Worm (Caenorhabditis elegans) whole organism, mixed stage, embryonic: ENCODE measurements around the gene F19B10.6.

Source experiments
- M03D4.4 ChIP-seq: sonication (generic microtip); optimal IDR thresholded peaks from 2 replicates; lab custom pipeline; 2017; ENCODE audit warnings: mild to moderate bottlenecking, missing genetic modification characterization, missing compliant biosample characterization
- blmp-1 ChIP-seq: fragments of 150-350 bp; optimal IDR thresholded peaks from 2 replicates; lab custom pipeline; 2014; ENCODE audit warnings: missing biosample characterization, missing genetic modification characterization
- ceh-39 ChIP-seq: fragments of 150-350 bp; optimal IDR thresholded peaks from 2 replicates; lab custom pipeline; 2014; ENCODE audit warnings: missing biosample characterization, missing genetic modification characterization
- ceh-83 ChIP-seq: fragments of 200-800 bp; sonication (Bioruptor generic); optimal IDR thresholded peaks from 2 replicates; lab custom pipeline; 2018; ENCODE audit warnings: mild to moderate bottlenecking, missing genetic modification characterization, missing compliant biosample characterization
- ces-1 ChIP-seq: fragments of 150-350 bp; optimal IDR thresholded peaks from 2 replicates; lab custom pipeline; 2014; ENCODE audit warnings: missing biosample characterization, missing genetic modification reagents, missing genetic modification characterization
- cnd-1 ChIP-seq: fragments of 200-800 bp; sonication (Bioruptor generic); optimal IDR thresholded peaks from 2 replicates; lab custom pipeline; 2018; ENCODE audit warnings: mild to moderate bottlenecking, missing genetic modification characterization, missing compliant biosample characterization
- drap-1 ChIP-seq: fragments of 200-800 bp; sonication (Bioruptor generic); optimal IDR thresholded peaks from 3 replicates; lab custom pipeline; 2018; ENCODE audit warnings: mild to moderate bottlenecking, missing genetic modification characterization, missing compliant biosample characterization
- elt-1 ChIP-seq: sonication (generic microtip); optimal IDR thresholded peaks from 2 replicates; lab custom pipeline; 2017; ENCODE audit warnings: missing genetic modification characterization, mild to moderate bottlenecking, missing compliant biosample characterization, antibody characterized with exemption, moderate library complexity, borderline replicate concordance; ENCODE audit not compliant: insufficient read depth
- elt-3 ChIP-seq: fragments of 150-350 bp; optimal IDR thresholded peaks from 2 replicates; lab custom pipeline; 2014; ENCODE audit warnings: missing biosample characterization, missing genetic modification characterization
- flh-1 ChIP-seq: fragments of 200-800 bp; sonication (Bioruptor generic); optimal IDR thresholded peaks from 2 replicates; lab custom pipeline; 2018; ENCODE audit warnings: mild to moderate bottlenecking, missing genetic modification characterization, moderate library complexity, missing compliant biosample characterization
- ham-2 ChIP-seq: fragments of 200-800 bp; sonication (Bioruptor generic); optimal IDR thresholded peaks from 2 replicates; lab custom pipeline; 2018; ENCODE audit warnings: mild to moderate bottlenecking, missing genetic modification characterization, missing compliant biosample characterization
- hlh-1 ChIP-seq: fragments of 150-350 bp; optimal IDR thresholded peaks from 2 replicates; lab custom pipeline; 2014; ENCODE audit warnings: missing biosample characterization, missing genetic modification reagents, missing genetic modification characterization
- lin-13 ChIP-seq: fragments of 150-350 bp; optimal IDR thresholded peaks from 2 replicates; lab custom pipeline; 2014; ENCODE audit warnings: missing biosample characterization, missing genetic modification characterization
- lin-32 ChIP-seq: fragments of 200-800 bp; sonication (Bioruptor generic); optimal IDR thresholded peaks from 2 replicates; lab custom pipeline; 2018; ENCODE audit warnings: mild to moderate bottlenecking, missing genetic modification characterization, missing compliant biosample characterization
- lsy-2 ChIP-seq: fragments of 150-350 bp; optimal IDR thresholded peaks from 2 replicates; lab custom pipeline; 2014; ENCODE audit warnings: missing biosample characterization, missing genetic modification characterization
- mab-5 ChIP-seq: fragments of 150-350 bp; optimal IDR thresholded peaks from 2 replicates; lab custom pipeline; 2014; ENCODE audit warnings: missing biosample characterization, missing genetic modification characterization
- mep-1 ChIP-seq: fragments of 150-350 bp; optimal IDR thresholded peaks from 2 replicates; lab custom pipeline; 2017; ENCODE audit warnings: missing biosample characterization, missing genetic modification reagents, missing genetic modification characterization, inconsistent platforms
- nhr-2 ChIP-seq: fragments of 150-350 bp; optimal IDR thresholded peaks from 2 replicates; lab custom pipeline; 2014; ENCODE audit warnings: missing biosample characterization, missing genetic modification characterization
- nhr-237 ChIP-seq: fragments of 150-350 bp; optimal IDR thresholded peaks from 2 replicates; lab custom pipeline; 2014; ENCODE audit warnings: missing biosample characterization, missing genetic modification characterization
- nhr-28 ChIP-seq: fragments of 150-350 bp; optimal IDR thresholded peaks from 2 replicates; lab custom pipeline; 2014; ENCODE audit warnings: missing biosample characterization, missing genetic modification characterization
- nhr-76 ChIP-seq: sonication (generic microtip); optimal IDR thresholded peaks from 2 replicates; lab custom pipeline; 2017; ENCODE audit warnings: missing biosample characterization, missing genetic modification characterization
- pha-4 ChIP-seq: fragments of 150-350 bp; optimal IDR thresholded peaks from 2 replicates; lab custom pipeline; 2018; ENCODE audit warnings: missing biosample characterization, missing genetic modification reagents, missing genetic modification characterization
- sem-2 ChIP-seq: fragments of 200-800 bp; sonication (Bioruptor generic); optimal IDR thresholded peaks from 2 replicates; lab custom pipeline; 2018; ENCODE audit warnings: mild to moderate bottlenecking, missing genetic modification characterization, missing compliant biosample characterization
- snpc-4 ChIP-seq: fragments of 150-350 bp; optimal IDR thresholded peaks from 2 replicates; lab custom pipeline; 2014; ENCODE audit warnings: missing biosample characterization, missing genetic modification characterization
- sptf-1 ChIP-seq: sonication (generic microtip); optimal IDR thresholded peaks from 2 replicates; lab custom pipeline; 2017; ENCODE audit warnings: mild to moderate bottlenecking, missing genetic modification characterization, moderate library complexity, missing compliant biosample characterization
- unc-120 ChIP-seq: sonication (generic microtip); optimal IDR thresholded peaks from 2 replicates; lab custom pipeline; 2017; ENCODE audit warnings: missing genetic modification characterization, missing compliant biosample characterization; ENCODE audit not compliant: poor library complexity, severe bottlenecking
- unc-39 ChIP-seq: fragments of 150-350 bp; optimal IDR thresholded peaks from 2 replicates; lab custom pipeline; 2014; ENCODE audit warnings: missing biosample characterization, missing genetic modification characterization
- unc-62 ChIP-seq: fragments of 150-350 bp; optimal IDR thresholded peaks from 2 replicates; lab custom pipeline; 2014; ENCODE audit warnings: missing biosample characterization, missing genetic modification reagents, missing genetic modification characterization
- zip-8 ChIP-seq: fragments of 150-350 bp; optimal IDR thresholded peaks from 2 replicates; lab custom pipeline; 2014; ENCODE audit warnings: missing biosample characterization, missing genetic modification characterization
- ztf-11 ChIP-seq: fragments of 150-350 bp; optimal IDR thresholded peaks from 2 replicates; lab custom pipeline; 2014; ENCODE audit warnings: missing biosample characterization, missing genetic modification characterization

F19B10.6 gene

DNA sequence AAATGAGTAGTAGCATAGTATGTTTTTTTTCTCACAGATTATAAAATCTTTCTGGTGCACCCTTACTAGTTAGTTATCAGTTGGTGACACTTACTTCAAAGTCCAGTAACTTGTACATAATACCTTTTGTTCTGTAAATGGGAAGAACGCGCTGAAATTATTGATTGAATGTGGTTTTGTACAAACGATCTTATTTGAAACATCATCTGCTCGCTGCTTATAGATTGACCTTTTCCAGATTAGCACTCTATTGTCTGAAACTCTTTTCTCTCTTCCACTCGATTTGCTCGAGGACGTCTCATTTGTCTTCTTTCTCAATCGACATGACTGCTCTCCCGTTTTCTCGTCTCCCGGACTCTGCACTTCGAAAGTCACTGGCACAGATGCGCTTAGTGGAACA is 16.6 kb downstream of the F19B10.6 start, which contains the start of gene fbxb-33:
fbxb-33 (plus strand) TSS at position 301 of the 400 bp plus-strand sequence.
- no peak for TF ChIP-seq flh-1 (GFP tag; lab: Kevin White, UChicago)
- TF ChIP-seq sem-2 (GFP tag; lab: Kevin White, UChicago), result no peak
- TF ChIP-seq lin-32 (GFP tag; lab: Kevin White, UChicago), result no peak
- TF ChIP-seq unc-39 (tag; lab: Kevin White, UChicago), result no peak
- no peak for TF ChIP-seq mep-1
- no peak for TF ChIP-seq ceh-83
- no peak for TF ChIP-seq zip-8
- TF ChIP-seq sptf-1 (tag; lab: Kevin White, UChicago), result no peak
- no peak for TF ChIP-seq nhr-28 (tag; lab: Kevin White, UChicago)
- TF ChIP-seq ceh-39 (tag; lab: Kevin White, UChicago), result no peak
- TF ChIP-seq elt-1 (tag; lab: Kevin White, UChicago), result no peak
- TF ChIP-seq drap-1, result no peak
- TF ChIP-seq cnd-1, result no peak
- no peak for TF ChIP-seq ztf-11 (tag; lab: Kevin White, UChicago)
- no peak for TF ChIP-seq lsy-2 (tag; lab: Kevin White, UChicago)
- no peak for TF ChIP-seq lin-13 (tag; lab: Kevin White, UChicago)
- no peak for TF ChIP-seq nhr-237
- TF ChIP-seq ces-1 (GFP tag; lab: Kevin White, UChicago), result no peak
- no peak for TF ChIP-seq blmp-1
- TF ChIP-seq unc-62 (GFP tag; lab: Kevin White, UChicago), result no peak

DNA sequence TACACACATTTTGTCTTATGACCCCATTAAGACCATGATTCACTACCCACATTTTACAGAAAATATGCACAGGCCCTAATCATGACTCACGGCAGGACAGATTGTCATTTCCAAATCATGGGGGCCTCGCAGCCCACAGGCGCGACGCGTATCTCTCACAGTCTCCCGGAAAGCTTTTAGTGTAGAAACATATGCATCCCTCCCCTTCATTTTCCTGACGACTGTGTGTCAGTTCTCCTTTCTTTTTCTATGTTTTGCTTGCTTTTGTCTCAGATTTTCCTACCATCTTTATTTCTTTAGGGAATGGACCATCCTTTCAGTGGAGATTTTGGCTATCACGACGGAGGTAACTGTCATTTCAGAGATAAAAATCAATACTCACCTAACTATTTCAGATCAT is 22.5 kb downstream of the F19B10.6 start, which contains the start of gene M151.1:
M151.1 (plus strand) TSS at position 301 of the 400 bp plus-strand sequence.
- TF ChIP-seq nhr-2 (tag; lab: Kevin White, UChicago) (no peak), ceh-83 (no peak), pha-4 (tag; lab: Kevin White, UChicago) (no peak), ztf-11 (tag; lab: Kevin White, UChicago) (no peak), zip-8 (no peak), cnd-1 (no peak), snpc-4 (tag; lab: Kevin White, UChicago) (no peak), ces-1 (GFP tag; lab: Kevin White, UChicago) (no peak), unc-120 (no peak), nhr-237 (no peak), blmp-1 (no peak), nhr-28 (tag; lab: Kevin White, UChicago) (no peak), flh-1 (GFP tag; lab: Kevin White, UChicago) (no peak)

DNA sequence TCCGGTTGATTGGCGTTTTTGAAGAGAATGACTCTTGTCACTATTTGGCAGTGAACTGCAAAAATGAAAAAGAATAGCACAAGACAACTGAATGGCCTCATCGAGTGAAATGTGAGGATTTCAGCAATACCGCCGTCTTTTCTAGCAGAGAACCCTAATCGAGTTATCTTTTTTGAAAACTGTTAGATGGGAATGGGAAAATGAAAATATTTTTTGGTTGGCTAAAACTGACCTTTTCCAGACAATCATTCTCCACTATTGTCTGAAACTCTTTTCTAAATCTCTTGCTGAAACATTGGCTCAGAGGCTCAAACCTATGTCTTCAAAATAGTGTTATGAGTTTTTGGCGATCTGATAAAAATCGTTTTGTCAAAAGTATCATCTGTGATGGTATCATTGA is 23.5 kb downstream of the F19B10.6 start, which contains the start of gene M151.10:
M151.10 (minus strand) TSS at position 101 of the 400 bp plus-strand sequence.
- TF ChIP-seq mep-1 (no peak), nhr-76 (tag; lab: Kevin White, UChicago) (no peak)

DNA sequence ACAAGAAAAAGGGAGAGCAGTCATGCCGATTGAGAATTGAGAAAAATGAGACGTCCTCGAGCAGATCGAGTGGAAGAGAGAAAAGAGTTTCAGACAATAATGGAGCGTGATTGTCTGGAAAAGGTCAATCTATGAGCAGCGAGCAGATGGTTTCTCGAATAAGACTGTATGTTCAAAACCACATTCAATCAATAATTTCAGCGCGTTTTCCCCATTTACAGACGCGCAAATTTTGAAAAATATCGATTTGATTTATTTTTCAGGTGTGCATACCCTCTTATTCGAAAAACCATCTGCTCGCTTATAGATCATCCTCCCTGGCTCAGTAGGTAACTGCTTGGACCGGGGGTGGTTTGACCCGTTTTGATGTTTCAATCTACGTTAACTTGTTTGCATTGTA is 24.5 kb downstream of the F19B10.6 start, which contains the start of gene fbxb-31:
fbxb-31 (minus strand) TSS at position 101 of the 400 bp plus-strand sequence.
- TF ChIP-seq ceh-83, result no peak
- TF ChIP-seq ham-2, result no peak
- no peak for TF ChIP-seq ceh-39 (tag; lab: Kevin White, UChicago)
- TF ChIP-seq zip-8, result no peak
- no peak for TF ChIP-seq unc-120
- TF ChIP-seq drap-1, result no peak
- TF ChIP-seq nhr-237, result no peak
- TF ChIP-seq nhr-2 (tag; lab: Kevin White, UChicago), result no peak
- TF ChIP-seq snpc-4 (tag; lab: Kevin White, UChicago), result no peak
- no peak for TF ChIP-seq M03D4.4
- no peak for TF ChIP-seq lin-32 (GFP tag; lab: Kevin White, UChicago)
- no peak for TF ChIP-seq ztf-11 (tag; lab: Kevin White, UChicago)
- TF ChIP-seq elt-3, result no peak
- no peak for TF ChIP-seq pha-4 (tag; lab: Kevin White, UChicago)
- TF ChIP-seq unc-39 (tag; lab: Kevin White, UChicago), result no peak
- no peak for TF ChIP-seq hlh-1
- TF ChIP-seq mab-5 (tag; lab: Kevin White, UChicago), result no peak
- no peak for TF ChIP-seq sptf-1 (tag; lab: Kevin White, UChicago)
- TF ChIP-seq lin-13 (tag; lab: Kevin White, UChicago), result no peak
- no peak for TF ChIP-seq sem-2 (GFP tag; lab: Kevin White, UChicago)

DNA sequence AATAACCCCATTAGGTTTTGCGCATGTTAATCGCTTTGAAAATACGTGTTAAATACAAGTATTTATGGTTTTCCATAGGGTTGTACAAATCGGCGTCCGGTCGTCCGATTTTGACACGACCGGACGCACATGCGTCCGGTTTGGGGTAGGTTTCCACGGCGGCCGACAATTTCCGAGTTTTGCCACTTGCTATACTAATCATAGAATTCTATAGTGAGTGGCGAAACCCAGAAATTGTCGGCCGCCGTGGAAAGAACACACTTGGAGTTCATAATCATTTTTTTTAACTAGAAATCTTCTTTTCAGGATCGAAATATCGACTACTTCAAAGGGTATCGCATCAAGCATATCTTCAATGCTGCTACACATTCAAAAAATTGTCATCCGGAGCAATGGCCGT is 28.9 kb downstream of the F19B10.6 start:
- TF ChIP-seq elt-3 (no peak), unc-120 (no peak)

DNA sequence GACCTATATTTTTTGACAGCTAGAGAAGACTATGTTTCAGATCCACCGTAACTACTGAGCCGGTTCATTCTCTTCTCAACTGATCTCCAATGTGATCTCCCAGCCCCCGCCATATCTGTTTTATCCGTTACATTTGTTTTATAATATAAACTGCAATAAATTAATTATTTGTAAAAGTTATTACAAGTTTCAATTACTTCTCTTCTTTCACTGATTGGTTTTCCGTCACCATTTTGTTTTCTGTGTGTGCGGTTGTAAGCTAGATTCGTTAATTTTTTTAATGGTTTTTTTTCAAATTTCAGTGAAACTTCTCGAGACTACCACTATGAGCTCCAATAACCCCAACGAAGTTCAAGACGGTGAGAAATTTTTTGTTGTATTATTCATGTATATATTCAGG is 32.9 kb downstream of the F19B10.6 start, which contains the start of gene M151.2:
M151.2 (plus strand) TSS at position 301 of the 400 bp plus-strand sequence.
- TF ChIP-seq unc-62 (GFP tag; lab: Kevin White, UChicago), result no peak
